Fruit fly (Drosophila melanogaster): ENCODE data around the gene Ugt302E1.

- TF ChIP-seq lmd (GFP tag; IDR thresholded peaks at IDR 0.05) (no peak), CG17385 (GFP tag; optimal IDR thresholded peaks at IDR 0.05) (no peak), CG10209 (GFP tag; optimal IDR thresholded peaks at IDR 0.05) (no peak), pum (GFP tag; optimal IDR thresholded peaks at IDR 0.05) (no peak), aop (GFP tag; IDR thresholded peaks at IDR 0.05) (no peak)
Measured at dm6 chr3R:11126383-11126782, 28.0 kb upstream of the Ugt302E1 start.
